Worm (Caenorhabditis elegans): ENCODE data around the gene cpna-2.

The cpna-2 gene

DNA sequence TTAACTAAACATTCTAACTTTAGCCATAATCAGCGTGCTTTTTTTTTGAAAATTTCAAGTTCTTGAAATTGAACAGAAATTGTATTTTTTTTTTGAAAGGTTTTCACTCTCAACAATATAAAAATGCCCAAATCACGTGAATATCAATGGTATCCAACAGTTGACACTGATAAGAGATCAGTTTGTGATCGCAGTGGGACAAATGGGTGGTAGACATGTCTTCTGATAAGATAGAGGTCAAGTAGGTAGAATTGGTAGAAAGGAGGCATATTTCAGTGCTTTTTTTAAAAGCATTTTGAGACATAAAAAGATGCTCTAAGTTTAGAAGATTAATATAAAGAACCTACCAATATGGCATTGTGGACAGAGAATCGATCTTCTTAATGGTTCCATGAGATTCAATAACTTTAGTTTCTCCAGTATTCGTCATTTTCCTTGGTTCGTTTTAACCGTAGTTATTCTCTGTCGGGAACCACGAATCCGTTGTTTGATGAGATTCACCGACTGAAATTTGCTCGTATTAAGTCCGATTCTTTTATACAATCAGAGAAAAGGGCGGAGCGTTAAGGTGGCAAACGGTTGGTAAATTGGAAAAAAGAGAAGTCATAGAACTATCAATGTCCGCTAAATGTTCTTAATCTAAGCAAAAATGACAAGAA lies 52.7 kb downstream of the cpna-2 start, which contains the start of gene mthf-1 (continued):
- TF ChIP-seq mdl-1 (tag; optimal IDR thresholded peaks at IDR 0.05), result peak in 1 of 2 experiments; percentile 26
- TF ChIP-seq ceh-32 (tag; optimal IDR thresholded peaks at IDR 0.05; ENCODE audit: poor library complexity), result no peak
- peak; percentile 90 for TF ChIP-seq nhr-41 (GFP tag; IDR thresholded peaks at IDR 0.05)
- peak; percentile 77 for TF ChIP-seq dmd-6 (GFP tag; IDR thresholded peaks at IDR 0.05)
- TF ChIP-seq egl-27 (tag; optimal IDR thresholded peaks at IDR 0.05), result no peak
- TF ChIP-seq vab-7 (GFP tag; IDR thresholded peaks at IDR 0.05), result no peak
- TF ChIP-seq hmg-1.1 (GFP tag; IDR thresholded peaks at IDR 0.05), result peak; percentile 7; the same call in 1 of the 2 replicates
- peak; percentile 88 for TF ChIP-seq aha-1 (tag)
- no peak for TF ChIP-seq ceh-62 (tag; optimal IDR thresholded peaks at IDR 0.05)
- no peak for TF ChIP-seq Y75B8A.6 (GFP tag; IDR thresholded peaks at IDR 0.05)
- peak; percentile 87 for TF ChIP-seq tra-1 (GFP tag; IDR thresholded peaks at IDR 0.05)
- TF ChIP-seq spr-3 (GFP tag; optimal IDR thresholded peaks at IDR 0.05), result no peak
- TF ChIP-seq zip-2 (tag; optimal IDR thresholded peaks at IDR 0.05), result no peak
- peak; percentile 53 for TF ChIP-seq nhr-48 (tag; optimal IDR thresholded peaks at IDR 0.05)
- peak; percentile 17 for TF ChIP-seq mes-2 (tag; optimal IDR thresholded peaks at IDR 0.05; ENCODE audit: poor library complexity, severe bottlenecking)
- no peak for TF ChIP-seq nhr-237 (tag; optimal IDR thresholded peaks at IDR 0.05)
- TF ChIP-seq ces-1 (GFP tag; optimal IDR thresholded peaks at IDR 0.05), result no peak
- TF ChIP-seq D1046.2 (GFP tag; IDR thresholded peaks at IDR 0.05), result no peak
- no peak for TF ChIP-seq fos-1 (tag; optimal IDR thresholded peaks at IDR 0.05)
- no peak for TF ChIP-seq jun-1 (tag; optimal IDR thresholded peaks at IDR 0.05)
- TF ChIP-seq hlh-11 (tag; optimal IDR thresholded peaks at IDR 0.05), result peak; percentile 69
- TF ChIP-seq duxl-1 (tag; optimal IDR thresholded peaks at IDR 0.05; ENCODE audit: poor library complexity), result no peak
- TF ChIP-seq lin-13 (GFP tag; optimal IDR thresholded peaks at IDR 0.05), result no peak
- no peak for TF ChIP-seq nhr-111 (GFP tag; optimal IDR thresholded peaks at IDR 0.05)
- TF ChIP-seq php-3 (GFP tag; IDR thresholded peaks at IDR 0.05), result no peak
- peak; percentile 83 for TF ChIP-seq pqm-1 (tag; optimal IDR thresholded peaks at IDR 0.05)
- TF ChIP-seq hif-1 (tag; optimal IDR thresholded peaks at IDR 0.05), result no peak
- no peak for TF ChIP-seq ceh-82 (tag; optimal IDR thresholded peaks at IDR 0.05)
- no peak for TF ChIP-seq F49E8.2 (tag; optimal IDR thresholded peaks at IDR 0.05; ENCODE audit: borderline replicate concordance)
- peak; percentile 79 for TF ChIP-seq ama-1 (optimal IDR thresholded peaks at IDR 0.05)
- TF ChIP-seq nhr-77 (tag; optimal IDR thresholded peaks at IDR 0.05), result peak; percentile 44
- no peak for TF ChIP-seq gei-8 (GFP tag; optimal IDR thresholded peaks at IDR 0.05)
- TF ChIP-seq dve-1 (tag; optimal IDR thresholded peaks at IDR 0.05; ENCODE audit: insufficient read depth), result peak; percentile 84
- peak; percentile 43 for TF ChIP-seq nhr-6 (tag; optimal IDR thresholded peaks at IDR 0.05)
- peak in 1 of 2 experiments; percentile 35 for TF ChIP-seq lsy-2 (tag; optimal IDR thresholded peaks at IDR 0.05)
- no peak for TF ChIP-seq daf-8 (GFP tag; IDR thresholded peaks at IDR 0.05)
- no peak for TF ChIP-seq daf-19 (GFP tag; conservative IDR thresholded peaks at IDR 0.05)
- TF ChIP-seq unc-39 (tag; optimal IDR thresholded peaks at IDR 0.05), result no peak
- TF ChIP-seq lin-29 (GFP tag; IDR thresholded peaks at IDR 0.05), result no peak
- no peak for TF ChIP-seq tag-97 (GFP tag; IDR thresholded peaks at IDR 0.05)
- TF ChIP-seq ztf-7 (tag; optimal IDR thresholded peaks at IDR 0.05), result no peak
- TF ChIP-seq dmd-9 (GFP tag; IDR thresholded peaks at IDR 0.05), result no peak
- no peak for TF ChIP-seq spr-1 (tag; optimal IDR thresholded peaks at IDR 0.05)
- TF ChIP-seq attf-4 (tag; optimal IDR thresholded peaks at IDR 0.05), result no peak
- TF ChIP-seq egl-43 (GFP tag; IDR thresholded peaks at IDR 0.05), result no peak
- peak; percentile 44 for TF ChIP-seq nhr-102 (tag; optimal IDR thresholded peaks at IDR 0.05)
- TF ChIP-seq lim-7 (GFP tag; IDR thresholded peaks at IDR 0.05), result no peak
- TF ChIP-seq F10B5.3 (tag; optimal IDR thresholded peaks at IDR 0.05), result no peak
- peak; percentile 18 for TF ChIP-seq cey-2 (tag; optimal IDR thresholded peaks at IDR 0.05; ENCODE audit: borderline replicate concordance, insufficient read depth)
- TF ChIP-seq dmd-8 (GFP tag; IDR thresholded peaks at IDR 0.05), result no peak
- TF ChIP-seq fkh-10 (GFP tag; optimal IDR thresholded peaks at IDR 0.05), result no peak
